Fruit fly (Drosophila melanogaster) whole organism, wandering third instar larva: ENCODE data around the gene lqfR.

Experiments used
- Dfd ChIP-seq: fragments of >200 bp; optimal IDR thresholded peaks from 2 replicates; lab custom pipeline; 2017; ENCODE audit warnings: missing biosample characterization, missing genetic modification characterization
- psq ChIP-seq: fragments of 200-800 bp; sonication (Bioruptor generic); optimal IDR thresholded peaks from 3 replicates; lab custom pipeline; 2017; ENCODE audit warnings: missing biosample characterization, mild to moderate bottlenecking, missing genetic modification characterization, moderate library complexity

- TF ChIP-seq Dfd (no peak), psq (GFP tag; lab: Kevin White, UChicago) (no peak)
Measured at dm6 chr3R:22395409-22396178, 15.5 kb upstream of the lqfR start.
